Fruit fly (Drosophila melanogaster): ENCODE measurements around the gene TfIIFalpha.

TfIIFalpha gene

DNA sequence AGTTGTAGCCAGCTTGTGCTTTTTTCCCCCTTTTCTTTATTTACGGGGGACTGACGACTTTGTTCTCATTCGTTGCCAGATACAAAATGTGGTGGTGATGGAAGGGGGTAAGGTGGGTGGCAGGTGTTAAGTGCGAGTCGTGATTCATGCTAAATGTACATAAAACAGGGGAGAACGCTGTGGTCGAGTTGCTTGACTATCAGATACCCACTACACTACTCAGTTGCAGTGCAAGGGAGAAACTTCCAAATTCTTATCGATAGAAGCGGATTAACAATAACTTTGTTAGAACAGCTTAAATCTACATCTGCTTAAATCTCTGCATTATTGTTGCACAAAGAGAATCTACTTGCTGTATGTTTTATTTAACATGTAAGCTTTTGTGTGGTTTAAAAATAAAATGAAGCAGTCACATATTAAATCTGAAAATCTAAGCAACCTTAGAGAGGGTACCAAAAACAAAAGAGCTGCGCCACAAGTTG lies 17.4 kb downstream of the TfIIFalpha start (continued):
- TF ChIP-seq CG14710 (tag; optimal IDR thresholded peaks at IDR 0.05) (no peak), CG8944 (GFP tag; optimal IDR thresholded peaks at IDR 0.05) (no peak), CG10147 (GFP tag; optimal IDR thresholded peaks at IDR 0.05) (no peak), GATAe (GFP tag; conservative IDR thresholded peaks at IDR 0.05) (no peak), CG10654 (GFP tag; optimal IDR thresholded peaks at IDR 0.05) (no peak), CG30020 (tag; optimal IDR thresholded peaks at IDR 0.05) (no peak), CG3995 (GFP tag; optimal IDR thresholded peaks at IDR 0.05) (no peak), CG11085 (GFP tag; IDR thresholded peaks at IDR 0.05) (no peak), CHES-1-like (GFP tag; optimal IDR thresholded peaks at IDR 0.05) (no peak), ken (GFP tag; IDR thresholded peaks at IDR 0.05) (no peak), fd102C (GFP tag; optimal IDR thresholded peaks at IDR 0.05) (no peak), CG14014 (GFP tag; IDR thresholded peaks at IDR 0.05) (no peak), CG16863 (GFP tag; optimal IDR thresholded peaks at IDR 0.05) (no peak), CG32767 (GFP tag; IDR thresholded peaks at IDR 0.05) (no peak), CG15514 (GFP tag; optimal IDR thresholded peaks at IDR 0.05) (no peak), bbx (GFP tag; IDR thresholded peaks at IDR 0.05; ENCODE audit: partially characterized antibody) (0 out of 2 replicates have a peak, but pooled peaks have one; percentile 24), pnt (GFP tag; optimal IDR thresholded peaks at IDR 0.05) (no peak), z (GFP tag; IDR thresholded peaks at IDR 0.05) (no peak), Hand (GFP tag; optimal IDR thresholded peaks at IDR 0.05) (no peak), Usf (GFP tag; optimal IDR thresholded peaks at IDR 0.05) (no peak), esg (GFP tag; conservative IDR thresholded peaks at IDR 0.05) (0 out of 2 replicates have a peak, but pooled peaks have one; percentile 23), her (GFP tag; optimal IDR thresholded peaks at IDR 0.05) (no peak), Hr39 (optimal IDR thresholded peaks at IDR 0.05) (no peak), CG2678 (tag; optimal IDR thresholded peaks at IDR 0.05) (peak; percentile 54), CG6765 (GFP tag; optimal IDR thresholded peaks at IDR 0.05) (no peak), sqz (GFP tag; optimal IDR thresholded peaks at IDR 0.05) (no peak), ssp (GFP tag; IDR thresholded peaks at IDR 0.05) (peak; percentile 28; the same call in 1 of the 2 replicates), nerfin-2 (GFP tag; IDR thresholded peaks at IDR 0.05; ENCODE audit: partially characterized antibody) (peak; percentile 49), schlank (tag; optimal IDR thresholded peaks at IDR 0.05) (no peak), B-H2 (GFP tag; optimal IDR thresholded peaks at IDR 0.05) (no peak), Mrtf (GFP tag; IDR thresholded peaks at IDR 0.05) (no peak), CG10979 (tag; optimal IDR thresholded peaks at IDR 0.05) (peak; percentile 6), CG9932 (GFP tag; IDR thresholded peaks at IDR 0.05) (no peak), grau (tag; optimal IDR thresholded peaks at IDR 0.05) (peak; percentile 53), dati (GFP tag; IDR thresholded peaks at IDR 0.05) (no peak), D19A (tag; optimal IDR thresholded peaks at IDR 0.05) (peak; percentile 66), CG6813 (GFP tag; optimal IDR thresholded peaks at IDR 0.05) (no peak), chm (GFP tag; IDR thresholded peaks at IDR 0.05) (no peak), CG34422 (GFP tag; IDR thresholded peaks at IDR 0.05) (no peak), crol (GFP tag; IDR thresholded peaks at IDR 0.05) (peak; percentile 52), CG12769 (tag; optimal IDR thresholded peaks at IDR 0.05) (peak; percentile 7), cwo (GFP tag; optimal IDR thresholded peaks at IDR 0.05) (peak; percentile 9), CG6791 (GFP tag; IDR thresholded peaks at IDR 0.05; ENCODE audit: partially characterized antibody) (0 out of 3 replicates have a peak, but pooled peaks have one; percentile 30), Lim3 (GFP tag; IDR thresholded peaks at IDR 0.05) (no peak), CG4328 (GFP tag; optimal IDR thresholded peaks at IDR 0.05) (no peak), slou (GFP tag; optimal IDR thresholded peaks at IDR 0.05) (no peak), CG14965 (GFP tag; optimal IDR thresholded peaks at IDR 0.05; ENCODE audit: borderline replicate concordance) (no peak), pfk (GFP tag; optimal IDR thresholded peaks at IDR 0.05) (no peak), nau (GFP tag; optimal IDR thresholded peaks at IDR 0.05) (no peak), CG2120 (GFP tag; optimal IDR thresholded peaks at IDR 0.05) (peak; percentile 61), ro (GFP tag; IDR thresholded peaks at IDR 0.05) (no peak)

Data from whole organism, embryonic.